Fruit fly (Drosophila melanogaster) whole organism, wandering third instar larva: ENCODE measurements around the gene Baldspot.

ENCODE experiments used
- Abd-B ChIP-seq: fragments of >200 bp; optimal IDR thresholded peaks from 2 replicates; lab custom pipeline; 2017; ENCODE audit warnings: missing biosample characterization, missing genetic modification characterization
- CG32264 ChIP-seq: fragments of 200-800 bp; sonication (Bioruptor generic); optimal IDR thresholded peaks from 2 replicates; lab custom pipeline; 2016; ENCODE audit warnings: missing biosample characterization, missing genetic modification characterization
- CG9705 ChIP-seq: fragments of 200-800 bp; sonication (Bioruptor generic); optimal IDR thresholded peaks from 2 replicates; lab custom pipeline; 2018; ENCODE audit warnings: missing biosample characterization, mild to moderate bottlenecking, missing genetic modification characterization
- Dfd ChIP-seq: fragments of >200 bp; optimal IDR thresholded peaks from 2 replicates; lab custom pipeline; 2017; ENCODE audit warnings: missing biosample characterization, missing genetic modification characterization
- Dif ChIP-seq: fragments of 200-275, 200-300 bp; sonication (Bioruptor generic); optimal IDR thresholded peaks from 2 replicates; lab custom pipeline; 2018; ENCODE audit warnings: missing biosample characterization, missing genetic modification characterization; ENCODE audit not compliant: partially characterized antibody
- GATAd ChIP-seq: sonication (Bioruptor generic); optimal IDR thresholded peaks from 2 replicates; lab custom pipeline; 2016; ENCODE audit warnings: missing biosample characterization, missing genetic modification characterization
- HLH106 ChIP-seq: fragments of 200-800 bp; optimal IDR thresholded peaks from 3 replicates; lab custom pipeline; 2019; ENCODE audit warnings: missing biosample characterization, mild to moderate bottlenecking, missing genetic modification characterization, moderate library complexity
- Hnf4 ChIP-seq: fragments of 200-800 bp; sonication (Bioruptor generic); optimal IDR thresholded peaks from 2 replicates; lab custom pipeline; 2016; ENCODE audit warnings: missing biosample characterization, mild to moderate bottlenecking, missing genetic modification characterization
- Hr83 ChIP-seq: fragments of 200-300 bp; sonication (Bioruptor generic); optimal IDR thresholded peaks from 2 replicates; lab custom pipeline; 2016; ENCODE audit warnings: missing biosample characterization, mild to moderate bottlenecking, missing genetic modification characterization, moderate library complexity; ENCODE audit not compliant: poor library complexity, severe bottlenecking
- Jra ChIP-seq: sonication (Bioruptor generic); optimal IDR thresholded peaks from 2 replicates; lab custom pipeline; 2016; ENCODE audit warnings: missing biosample characterization, missing genetic modification characterization
- Mio ChIP-seq: sonication (Bioruptor generic); optimal IDR thresholded peaks from 2 replicates; lab custom pipeline; 2016; ENCODE audit warnings: missing biosample characterization, missing genetic modification characterization
- Myc ChIP-seq: fragments of >200 bp; optimal IDR thresholded peaks from 2 replicates; lab custom pipeline; 2017
- OdsH ChIP-seq: fragments of 200-800 bp; sonication (Bioruptor generic); optimal IDR thresholded peaks from 2 replicates; lab custom pipeline; 2016; ENCODE audit warnings: missing biosample characterization, mild to moderate bottlenecking, missing genetic modification characterization
- Rel ChIP-seq, 2 experiments: fragments of 200-800 bp; sonication (Bioruptor generic) in 1 of 2; optimal IDR thresholded peaks; 2 replicates in 1 of 2; 3 replicates in 1 of 2; lab custom pipeline; 2016 to 2019; ENCODE audit warnings: mild to moderate bottlenecking in 2 of 2, missing biosample characterization in 2 of 2, missing genetic modification characterization in 2 of 2, moderate library complexity in 1 of 2
- Sp1 ChIP-seq: fragments of 200-800 bp; sonication (Bioruptor generic); optimal IDR thresholded peaks from 3 replicates; lab custom pipeline; 2019; ENCODE audit warnings: missing biosample characterization, mild to moderate bottlenecking, missing genetic modification characterization, moderate library complexity
- Vsx2 ChIP-seq: fragments of 200-300, 225-300 bp; sonication (Bioruptor generic); optimal IDR thresholded peaks from 2 replicates; lab custom pipeline; 2018; ENCODE audit warnings: missing biosample characterization, missing genetic modification characterization; ENCODE audit not compliant: partially characterized antibody
- br ChIP-seq: fragments of 200-800 bp; sonication (Bioruptor generic); optimal IDR thresholded peaks from 2 replicates; lab custom pipeline; 2016; ENCODE audit warnings: missing biosample characterization, missing genetic modification characterization
- brk ChIP-seq: fragments of 200-800 bp; sonication (Bioruptor generic); optimal IDR thresholded peaks from 2 replicates; lab custom pipeline; 2016; ENCODE audit warnings: missing biosample characterization, mild to moderate bottlenecking, missing genetic modification characterization
- dl ChIP-seq, 2 experiments: fragments of 175-275, 200-275 bp in 1 of 2; fragments of 200-275 bp in 1 of 2; sonication (Bioruptor generic); optimal IDR thresholded peaks; lab custom pipeline; 2018; ENCODE audit warnings: mild to moderate bottlenecking in 2 of 2, missing biosample characterization in 2 of 2, missing genetic modification characterization in 2 of 2, moderate library complexity in 2 of 2; ENCODE audit not compliant: partially characterized antibody in 2 of 2, insufficient read depth in 1 of 2
- dmrt93B ChIP-seq: fragments of 200-800 bp; sonication (Bioruptor generic); optimal IDR thresholded peaks from 2 replicates; lab custom pipeline; 2018; ENCODE audit warnings: missing biosample characterization, mild to moderate bottlenecking, missing genetic modification characterization
- ey ChIP-seq: fragments of 200-800 bp; sonication (Bioruptor generic); optimal IDR thresholded peaks from 2 replicates; lab custom pipeline; 2016; ENCODE audit warnings: missing biosample characterization, missing genetic modification characterization
- foxo ChIP-seq, 2 experiments: fragments of 200-800 bp; sonication (Bioruptor generic); optimal IDR thresholded peaks; 2 replicates in 1 of 2; 3 replicates in 1 of 2; lab custom pipeline; 2016 to 2017; ENCODE audit warnings: missing biosample characterization in 2 of 2, missing genetic modification characterization in 2 of 2
- fru ChIP-seq: fragments of 200-800 bp; sonication (Bioruptor generic); optimal IDR thresholded peaks from 3 replicates; lab custom pipeline; 2016; ENCODE audit warnings: missing biosample characterization, mild to moderate bottlenecking, missing genetic modification characterization
- h ChIP-seq: fragments of 200-800 bp; sonication (Bioruptor generic); optimal IDR thresholded peaks from 3 replicates; lab custom pipeline; 2016; ENCODE audit warnings: missing biosample characterization, mild to moderate bottlenecking, missing genetic modification characterization
- jim ChIP-seq: fragments of 175-275, 200-325 bp; sonication (Bioruptor generic); optimal IDR thresholded peaks from 2 replicates; lab custom pipeline; 2016; ENCODE audit warnings: missing biosample characterization, mild to moderate bottlenecking, missing genetic modification characterization
- lola ChIP-seq: fragments of >200 bp; optimal IDR thresholded peaks from 2 replicates; lab custom pipeline; 2017; ENCODE audit warnings: missing biosample characterization, missing genetic modification characterization
- pan ChIP-seq: fragments of >200 bp; optimal IDR thresholded peaks from 2 replicates; lab custom pipeline; 2017
- psq ChIP-seq: fragments of 200-800 bp; sonication (Bioruptor generic); optimal IDR thresholded peaks from 3 replicates; lab custom pipeline; 2017; ENCODE audit warnings: missing biosample characterization, mild to moderate bottlenecking, missing genetic modification characterization, moderate library complexity
- rgr ChIP-seq: fragments of 200-800 bp; sonication (Bioruptor generic); optimal IDR thresholded peaks from 3 replicates; lab custom pipeline; 2016; ENCODE audit warnings: missing biosample characterization, mild to moderate bottlenecking, missing genetic modification characterization
- sage ChIP-seq: fragments of 200-800 bp; sonication (Bioruptor generic); optimal IDR thresholded peaks from 2 replicates; lab custom pipeline; 2016; ENCODE audit warnings: missing biosample characterization, mild to moderate bottlenecking, missing genetic modification characterization
- sv ChIP-seq: fragments of 200-800 bp; sonication (Bioruptor generic); optimal IDR thresholded peaks from 3 replicates; lab custom pipeline; 2016; ENCODE audit warnings: missing biosample characterization, missing genetic modification characterization
- tai ChIP-seq: sonication (Bioruptor generic); optimal IDR thresholded peaks from 2 replicates; lab custom pipeline; 2016; ENCODE audit warnings: missing biosample characterization, missing genetic modification characterization
- usp ChIP-seq: fragments of >200 bp; optimal IDR thresholded peaks from 2 replicates; lab custom pipeline; 2017; ENCODE audit warnings: missing biosample characterization, missing genetic modification characterization
- woc ChIP-seq: sonication (Bioruptor generic); optimal IDR thresholded peaks from 2 replicates; lab custom pipeline; 2016; ENCODE audit warnings: missing biosample characterization, mild to moderate bottlenecking, missing genetic modification characterization

Gene Baldspot

DNA sequence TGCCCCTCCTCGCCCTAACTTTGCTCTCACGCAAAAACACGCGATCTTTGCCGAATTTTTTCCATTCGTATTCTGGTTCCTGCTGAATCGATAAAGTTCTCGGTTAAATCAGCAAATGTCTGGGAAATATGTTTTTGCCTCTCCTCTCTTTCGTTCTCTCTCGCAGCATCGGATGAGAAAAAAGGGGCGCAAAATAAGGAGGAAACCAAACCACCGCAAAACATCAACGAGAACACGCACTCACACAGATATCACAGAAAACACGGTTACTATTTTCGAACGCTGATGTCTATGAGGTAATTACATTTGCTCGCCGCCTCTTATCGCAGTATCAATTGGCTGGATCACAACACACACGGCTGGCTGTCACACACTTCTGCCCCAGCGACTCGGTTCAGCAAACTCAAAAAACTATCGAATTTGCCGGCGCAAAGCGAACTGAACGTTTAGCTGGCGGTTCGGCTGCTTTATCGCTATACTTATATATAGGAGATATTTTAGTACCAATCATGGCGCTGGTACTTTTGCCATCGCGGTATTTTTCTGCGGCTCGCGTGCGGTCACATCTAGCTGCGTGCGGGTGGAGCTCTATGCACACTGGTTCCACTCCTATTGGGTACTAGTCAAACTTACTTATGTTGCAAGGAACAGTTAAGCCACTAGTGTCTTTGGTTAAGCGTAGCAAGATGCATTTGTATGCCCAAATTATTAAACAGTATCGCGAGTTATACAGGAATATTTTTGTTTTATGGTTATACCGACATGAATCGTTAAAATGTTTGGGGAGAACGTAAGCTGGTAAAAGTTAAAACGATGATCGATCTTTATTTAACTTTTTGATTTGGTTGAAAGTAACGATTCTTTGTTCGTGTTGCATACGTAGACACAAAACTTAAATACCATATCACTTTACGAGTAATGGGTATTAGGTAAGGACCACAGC is at the start of gene Baldspot:
TSS of gene Baldspot (minus strand) at position 449 of the 943 bp plus-strand sequence.
- TF ChIP-seq Rel (GFP tag; optimal IDR thresholded peaks at IDR 0.05; lab: Kevin White, UChicago) = peak; percentile 46
- peak; percentile 60 for TF ChIP-seq Rel (tag; optimal IDR thresholded peaks at IDR 0.05; lab: Kevin White, UChicago)
- TF ChIP-seq Hr83 (GFP tag; lab: Kevin White, UChicago) = peak; percentile 68
- no peak for TF ChIP-seq Mio (GFP tag; lab: Kevin White, UChicago)
- TF ChIP-seq ey (GFP tag; lab: Kevin White, UChicago) = peak; percentile 30
- TF ChIP-seq dmrt93B = peak; percentile 58
- peak; percentile 25 for TF ChIP-seq OdsH (GFP tag; lab: Kevin White, UChicago)
- TF ChIP-seq sv = peak; percentile 71
- peak in 1 of 2 experiments; percentile 87 for TF ChIP-seq foxo (GFP tag; optimal IDR thresholded peaks at IDR 0.05; lab: Kevin White, UChicago)
- no peak for TF ChIP-seq Myc (lab: Kevin White, UChicago)
- no peak for TF ChIP-seq Abd-B (GFP tag; lab: Kevin White, UChicago)
- peak; percentile 76 for TF ChIP-seq fru (GFP tag; lab: Kevin White, UChicago)
- TF ChIP-seq br (GFP tag; lab: Kevin White, UChicago) = peak; percentile 62
- TF ChIP-seq GATAd (GFP tag; lab: Kevin White, UChicago) = no peak
- TF ChIP-seq pan = peak; percentile 32
- peak; percentile 18 for TF ChIP-seq rgr (GFP tag; lab: Kevin White, UChicago)
- peak; percentile 47 for TF ChIP-seq Hnf4 (GFP tag; lab: Kevin White, UChicago)
- peak; percentile 42 for TF ChIP-seq Sp1 (GFP tag; lab: Kevin White, UChicago)
- TF ChIP-seq jim = no peak
- TF ChIP-seq CG9705 = peak; percentile 55
- peak; percentile 78 for TF ChIP-seq h
- TF ChIP-seq CG32264 (GFP tag; lab: Kevin White, UChicago) = peak; percentile 57
- TF ChIP-seq brk = peak; percentile 39
- no peak for TF ChIP-seq tai (GFP tag; lab: Kevin White, UChicago)
- TF ChIP-seq HLH106 = peak; percentile 73
- peak; percentile 95 for TF ChIP-seq woc (GFP tag; lab: Kevin White, UChicago)
- peak; percentile 42 for TF ChIP-seq Dif (GFP tag; lab: Kevin White, UChicago)
- peak; percentile 12 for TF ChIP-seq Vsx2
- peak; percentile 37 for TF ChIP-seq sage

DNA sequence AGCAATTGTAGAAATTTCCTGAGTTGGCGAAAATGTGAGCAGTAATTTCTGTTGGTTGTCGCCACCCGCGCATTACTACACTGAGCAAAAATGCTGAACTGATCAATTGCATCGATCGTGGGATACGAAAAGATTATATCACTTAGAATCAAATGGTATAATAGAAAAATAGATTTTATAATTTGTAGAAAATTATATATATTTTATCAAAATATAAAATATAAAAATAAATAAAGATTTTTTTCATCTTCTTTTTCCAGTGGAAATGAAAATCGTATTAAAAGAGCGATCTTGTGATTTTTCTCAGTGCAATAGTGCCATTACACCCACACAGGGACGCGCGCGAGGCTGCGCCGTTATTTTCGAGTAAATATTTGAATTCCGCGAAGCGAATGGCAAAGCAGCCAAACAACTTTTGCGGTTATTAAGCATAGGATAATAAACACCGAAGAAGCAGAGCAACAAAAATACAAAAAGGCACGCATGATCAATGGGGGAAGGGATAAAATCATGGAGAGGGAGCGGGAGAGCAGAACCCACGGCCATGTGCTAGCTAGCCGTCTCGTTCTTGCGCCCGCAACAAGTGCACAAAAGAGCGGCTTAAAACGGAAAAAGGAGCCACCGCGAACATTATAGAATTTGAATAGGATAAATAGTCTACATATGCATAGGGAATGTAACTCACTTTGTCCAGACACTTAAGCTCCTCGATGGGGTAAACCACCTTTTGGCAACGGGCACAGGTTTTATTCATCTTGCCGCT is 49.0 kb upstream of the Baldspot start:
- TF ChIP-seq dl (GFP tag; optimal IDR thresholded peaks at IDR 0.05; lab: Kevin White, UChicago; ENCODE audit: insufficient read depth in 1 of 2, partially characterized antibody in 2 of 2) (no peak), psq (GFP tag; lab: Kevin White, UChicago) (peak; percentile 24), ey (GFP tag; lab: Kevin White, UChicago) (peak; percentile 17), CG9705 (peak; percentile 4), dmrt93B (peak; percentile 24), OdsH (GFP tag; lab: Kevin White, UChicago) (peak; percentile 21), HLH106 (peak; percentile 71), foxo (GFP tag; optimal IDR thresholded peaks at IDR 0.05; lab: Kevin White, UChicago) (peak in 1 of 2 experiments; percentile 65), fru (GFP tag; lab: Kevin White, UChicago) (peak; percentile 24), CG32264 (GFP tag; lab: Kevin White, UChicago) (no peak), rgr (GFP tag; lab: Kevin White, UChicago) (peak; percentile 27), Sp1 (GFP tag; lab: Kevin White, UChicago) (peak; percentile 48), Dif (GFP tag; lab: Kevin White, UChicago) (no peak), woc (GFP tag; lab: Kevin White, UChicago) (no peak), Hnf4 (GFP tag; lab: Kevin White, UChicago) (no peak), h (peak; percentile 17)
- TF ChIP-seq, all 38 proteins: peak for 11

dm6 chr3L:16709673-16710257 is 48.4 kb upstream of the Baldspot start:
- TF ChIP-seq Dif (GFP tag; lab: Kevin White, UChicago) = no peak
- TF ChIP-seq sage = peak; percentile 13
- TF ChIP-seq br (GFP tag; lab: Kevin White, UChicago) = no peak
- TF ChIP-seq psq (GFP tag; lab: Kevin White, UChicago) = no peak
- TF ChIP-seq Myc (lab: Kevin White, UChicago) = no peak
- no peak for TF ChIP-seq h
- no peak for TF ChIP-seq CG9705
- no peak for TF ChIP-seq Hr83 (GFP tag; lab: Kevin White, UChicago)
- TF ChIP-seq OdsH (GFP tag; lab: Kevin White, UChicago) = peak; percentile 1
- no peak for TF ChIP-seq ey (GFP tag; lab: Kevin White, UChicago)
- TF ChIP-seq Vsx2 = no peak
- TF ChIP-seq dl (GFP tag; optimal IDR thresholded peaks at IDR 0.05; lab: Kevin White, UChicago; ENCODE audit: insufficient read depth in 1 of 2, partially characterized antibody in 2 of 2) = no peak
- no peak for TF ChIP-seq Dfd (GFP tag; lab: Kevin White, UChicago)
- peak; percentile 10 for TF ChIP-seq brk
- peak; percentile 48 for TF ChIP-seq Hnf4 (GFP tag; lab: Kevin White, UChicago)
- peak; percentile 40 for TF ChIP-seq jim
- TF ChIP-seq Jra (GFP tag; lab: Kevin White, UChicago) = no peak
- TF ChIP-seq lola (GFP tag; lab: Kevin White, UChicago) = no peak
- no peak for TF ChIP-seq foxo (GFP tag; optimal IDR thresholded peaks at IDR 0.05; lab: Kevin White, UChicago)
- no peak for TF ChIP-seq Rel (GFP tag; optimal IDR thresholded peaks at IDR 0.05; lab: Kevin White, UChicago)
- no peak for TF ChIP-seq Rel (tag; optimal IDR thresholded peaks at IDR 0.05; lab: Kevin White, UChicago)
- TF ChIP-seq Abd-B (GFP tag; lab: Kevin White, UChicago) = no peak
- TF ChIP-seq sv = no peak
- TF ChIP-seq tai (GFP tag; lab: Kevin White, UChicago) = no peak
- TF ChIP-seq dmrt93B = no peak
- no peak for TF ChIP-seq usp (GFP tag; lab: Kevin White, UChicago)
- no peak for TF ChIP-seq fru (GFP tag; lab: Kevin White, UChicago)
- TF ChIP-seq HLH106 = peak; percentile 43
- TF ChIP-seq CG32264 (GFP tag; lab: Kevin White, UChicago) = no peak
- TF ChIP-seq rgr (GFP tag; lab: Kevin White, UChicago) = peak; percentile 22
